Fruit fly (Drosophila melanogaster) whole organism, wandering third instar larva: Measurements from ENCODE around the gene CG13917.

Experiments used
- Myc ChIP-seq: fragments of >200 bp; optimal IDR thresholded peaks from 2 replicates; lab custom pipeline; 2017
- psq ChIP-seq: fragments of 200-800 bp; sonication (Bioruptor generic); optimal IDR thresholded peaks from 3 replicates; lab custom pipeline; 2017; ENCODE audit warnings: missing biosample characterization, mild to moderate bottlenecking, missing genetic modification characterization, moderate library complexity

dm6 chr3L:1569162-1569965 lies 7.1 kb upstream of the CG13917 start, which contains the start of gene Tmep:
- TF ChIP-seq psq (GFP tag; lab: Kevin White, UChicago) (no peak), Myc (lab: Kevin White, UChicago) (peak; percentile 15)
